Worm (Caenorhabditis elegans) whole organism, L1 larva: ENCODE results near the gene Y39A1A.18.

Source experiments
- C34B4.2 ChIP-seq: sonication (generic microtip); optimal IDR thresholded peaks from 2 replicates; lab custom pipeline; 2017; ENCODE audit warnings: mild to moderate bottlenecking, missing genetic modification characterization, missing compliant biosample characterization
- ama-1 ChIP-seq: fragments of 150-350 bp; optimal IDR thresholded peaks from 2 replicates; lab custom pipeline; 2014
- elt-2 ChIP-seq: sonication (generic microtip); optimal IDR thresholded peaks from 2 replicates; lab custom pipeline; 2016; ENCODE audit warnings: missing genetic modification characterization, mild to moderate bottlenecking, inconsistent platforms, missing compliant biosample characterization, missing genetic modification reagents
- fkh-10 ChIP-seq: sonication (generic microtip); optimal IDR thresholded peaks from 2 replicates; lab custom pipeline; 2017; ENCODE audit warnings: missing biosample characterization, missing genetic modification reagents, missing genetic modification characterization
- isw-1 ChIP-seq: fragments of 200-800 bp; sonication (Bioruptor generic); IDR thresholded peaks from 2 replicates; pipeline ENCODE4 v1.3.6; 2022; ENCODE audit warnings: missing genetic modification characterization, missing compliant biosample characterization
- lin-13 ChIP-seq: fragments of 150-350 bp; optimal IDR thresholded peaks from 2 replicates; lab custom pipeline; 2014; ENCODE audit warnings: missing biosample characterization, missing genetic modification reagents, missing genetic modification characterization
- lin-39 ChIP-seq: fragments of 150-350 bp; optimal IDR thresholded peaks from 2 replicates; lab custom pipeline; 2014; ENCODE audit warnings: missing biosample characterization, missing genetic modification reagents, missing genetic modification characterization
- nhr-11 ChIP-seq: fragments of 150-350 bp; optimal IDR thresholded peaks from 2 replicates; lab custom pipeline; 2014; ENCODE audit warnings: missing biosample characterization, missing genetic modification characterization
- nhr-77 ChIP-seq: fragments of 150-350 bp; optimal IDR thresholded peaks from 2 replicates; lab custom pipeline; 2014; ENCODE audit warnings: missing biosample characterization, missing genetic modification characterization
- sox-4 ChIP-seq: sonication (generic microtip); optimal IDR thresholded peaks from 2 replicates; lab custom pipeline; 2016; ENCODE audit warnings: missing genetic modification characterization, missing compliant biosample characterization
- ztf-11 ChIP-seq, 2 experiments: sonication (generic microtip); optimal IDR thresholded peaks; 2 replicates each; lab custom pipeline; 2016 to 2017; ENCODE audit warnings: missing genetic modification characterization in 2 of 2, missing biosample characterization in 1 of 2, missing compliant biosample characterization in 1 of 2

DNA sequence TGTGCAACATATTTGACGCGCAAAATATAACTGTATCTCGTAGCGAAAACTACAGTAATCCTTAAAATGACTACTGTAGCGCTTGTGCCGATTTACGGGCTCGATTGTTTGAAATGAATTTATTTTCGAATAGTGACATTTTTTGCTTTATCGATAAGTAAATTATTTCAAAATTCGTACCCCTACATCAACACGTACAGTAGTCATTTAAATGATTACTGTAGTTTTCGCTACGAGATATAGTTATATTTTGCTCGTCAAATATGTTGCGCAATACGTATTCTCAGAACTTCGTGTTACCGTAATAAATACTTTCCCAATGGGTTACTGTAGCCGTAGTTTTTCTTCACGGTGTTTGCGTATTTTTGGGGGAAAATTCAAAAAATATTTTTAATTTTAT, 41.5 kb downstream of the Y39A1A.18 start:
- no peak for TF ChIP-seq ama-1 (lab: Kevin White, UChicago)
- TF ChIP-seq lin-13, result no peak
- TF ChIP-seq sox-4, result no peak
- TF ChIP-seq lin-39 (tag; lab: Kevin White, UChicago), result no peak
- TF ChIP-seq C34B4.2 (tag; lab: Kevin White, UChicago), result no peak
- no peak for TF ChIP-seq isw-1 (GFP tag; lab: Robert Waterston, UW)
- no peak for TF ChIP-seq ztf-11 (tag; optimal IDR thresholded peaks at IDR 0.05; lab: Kevin White, UChicago)
- no peak for TF ChIP-seq nhr-11 (tag; lab: Kevin White, UChicago)
- no peak for TF ChIP-seq nhr-77
- no peak for TF ChIP-seq fkh-10 (GFP tag; lab: Kevin White, UChicago)
- no peak for TF ChIP-seq elt-2 (tag; lab: Kevin White, UChicago)
